Fruit fly (Drosophila melanogaster) whole organism, embryonic: ENCODE measurements around the gene CG34309.

ENCODE experiments used
- CG16813 ChIP-seq: fragments of 200-800 bp; sonication (Bioruptor generic); IDR thresholded peaks from 3 replicates; pipeline ENCODE4 v1.3.6; 2022; ENCODE audit warnings: missing biosample characterization, missing genetic modification characterization; ENCODE audit not compliant: partially characterized antibody
- CG6175 ChIP-seq: fragments of 200-800 bp; sonication (Bioruptor generic); IDR thresholded peaks from 3 replicates; pipeline ENCODE4 v1.3.6; 2022; ENCODE audit warnings: missing biosample characterization, missing genetic modification characterization
- CG9932 ChIP-seq: fragments of 200-800 bp; sonication (Bioruptor generic); IDR thresholded peaks from 2 replicates; pipeline ENCODE4 v1.3.6; 2022; ENCODE audit warnings: missing biosample characterization, missing genetic modification characterization
- Spps ChIP-seq: fragments of 200-800 bp; sonication (Bioruptor generic); optimal IDR thresholded peaks from 2 replicates; lab custom pipeline; 2018; ENCODE audit warnings: missing biosample characterization, mild to moderate bottlenecking, missing genetic modification characterization
- ham ChIP-seq: fragments of 200-800 bp; sonication (Bioruptor generic); IDR thresholded peaks from 2 replicates; pipeline ENCODE4 v1.3.6; 2022; ENCODE audit warnings: missing biosample characterization, missing genetic modification characterization
- psq ChIP-seq: fragments of 200-800 bp; sonication (Bioruptor generic); optimal IDR thresholded peaks from 2 replicates; lab custom pipeline; 2017; ENCODE audit warnings: missing biosample characterization, missing genetic modification characterization
- pum ChIP-seq: fragments of 200-800 bp; sonication (Bioruptor generic); optimal IDR thresholded peaks from 2 replicates; lab custom pipeline; 2016; ENCODE audit warnings: missing biosample characterization, missing genetic modification characterization
- sc ChIP-seq, 3 experiments: fragments of >200 bp in 2 of 3; fragments of 200-800 bp in 1 of 3; sonication (Bioruptor generic) in 1 of 3; optimal IDR thresholded peaks; 2 replicates in 2 of 3; 3 replicates in 1 of 3; lab custom pipeline; 2017; ENCODE audit warnings: mild to moderate bottlenecking in 1 of 3, missing biosample characterization in 1 of 3, missing genetic modification characterization in 1 of 3, missing genetic modification reagents in 1 of 3

dm6 chr3R:13385105-13385504 lies 12.7 kb downstream of the CG34309 start:
- TF ChIP-seq pum (GFP tag; lab: Kevin White, UChicago) (no peak), sc (optimal IDR thresholded peaks at IDR 0.05; lab: Kevin White, UChicago) (no peak), sc (GFP tag; optimal IDR thresholded peaks at IDR 0.05; lab: Kevin White, UChicago) (no peak), ham (GFP tag; lab: Robert Waterston, UW) (no peak), Spps (no peak), CG9932 (GFP tag; lab: Robert Waterston, UW) (no peak), CG6175 (GFP tag; lab: Robert Waterston, UW) (no peak), CG16813 (no peak), psq (GFP tag; lab: Kevin White, UChicago) (no peak)
